Fruit fly (Drosophila melanogaster) whole organism, wandering third instar larva: ENCODE measurements around the gene Rgl.

Experiments
- CrebA ChIP-seq: fragments of 200-800 bp; sonication (Bioruptor generic); optimal IDR thresholded peaks from 2 replicates; lab custom pipeline; 2016; ENCODE audit warnings: missing biosample characterization, mild to moderate bottlenecking, missing genetic modification characterization, borderline replicate concordance
- Myc ChIP-seq: fragments of >200 bp; optimal IDR thresholded peaks from 2 replicates; lab custom pipeline; 2017
- dsf ChIP-seq: sonication (Bioruptor generic); optimal IDR thresholded peaks from 2 replicates; lab custom pipeline; 2016; ENCODE audit warnings: missing biosample characterization, missing genetic modification characterization, borderline replicate concordance
- fru ChIP-seq: fragments of 200-800 bp; sonication (Bioruptor generic); optimal IDR thresholded peaks from 3 replicates; lab custom pipeline; 2016; ENCODE audit warnings: missing biosample characterization, mild to moderate bottlenecking, missing genetic modification characterization
- h ChIP-seq: fragments of 200-800 bp; sonication (Bioruptor generic); optimal IDR thresholded peaks from 3 replicates; lab custom pipeline; 2016; ENCODE audit warnings: missing biosample characterization, mild to moderate bottlenecking, missing genetic modification characterization
- jim ChIP-seq: fragments of 175-275, 200-325 bp; sonication (Bioruptor generic); optimal IDR thresholded peaks from 2 replicates; lab custom pipeline; 2016; ENCODE audit warnings: missing biosample characterization, mild to moderate bottlenecking, missing genetic modification characterization
- psq ChIP-seq: fragments of 200-800 bp; sonication (Bioruptor generic); optimal IDR thresholded peaks from 3 replicates; lab custom pipeline; 2017; ENCODE audit warnings: missing biosample characterization, mild to moderate bottlenecking, missing genetic modification characterization, moderate library complexity
- woc ChIP-seq: sonication (Bioruptor generic); optimal IDR thresholded peaks from 2 replicates; lab custom pipeline; 2016; ENCODE audit warnings: missing biosample characterization, mild to moderate bottlenecking, missing genetic modification characterization

DNA sequence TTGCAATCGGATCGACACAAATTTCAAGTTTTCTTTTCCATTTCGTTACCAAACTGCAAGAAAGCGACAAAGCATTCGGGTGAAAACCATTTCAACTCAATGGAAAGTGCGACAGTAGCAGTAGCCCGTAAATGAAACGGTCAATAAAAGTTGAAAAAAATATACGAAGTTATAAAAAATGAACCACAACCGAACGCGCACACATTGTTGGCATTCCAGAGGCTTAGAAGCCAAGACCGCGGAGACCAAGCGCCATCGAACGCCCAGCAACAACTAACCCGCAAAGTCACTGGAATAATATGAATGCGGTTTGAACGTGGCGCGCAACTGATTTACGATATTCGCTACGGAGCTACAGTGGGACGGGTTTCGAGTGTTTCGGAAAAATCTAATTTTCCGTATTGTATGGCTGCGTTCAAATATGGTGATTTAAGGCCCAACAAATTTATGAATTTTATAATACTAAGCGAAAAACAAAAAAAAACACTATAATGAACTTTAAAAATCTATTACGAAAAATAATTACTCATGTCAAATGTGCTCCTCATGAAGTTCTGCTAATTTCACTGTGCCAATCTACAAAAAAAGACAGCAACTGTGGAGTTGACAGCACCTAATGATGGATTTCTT, 3.0 kb downstream of the Rgl start:
- TF ChIP-seq psq (GFP tag; lab: Kevin White, UChicago) = peak; percentile 26
- no peak for TF ChIP-seq jim (GFP tag; lab: Kevin White, UChicago)
- TF ChIP-seq fru (GFP tag; lab: Kevin White, UChicago) = peak; percentile 48
- no peak for TF ChIP-seq CrebA (GFP tag; lab: Kevin White, UChicago)
- TF ChIP-seq h (GFP tag; lab: Kevin White, UChicago) = peak; percentile 32
- TF ChIP-seq Myc (lab: Kevin White, UChicago) = no peak
- TF ChIP-seq dsf = no peak
- peak; percentile 61 for TF ChIP-seq woc
